Worm (Caenorhabditis elegans) whole organism, midembryonic: ENCODE data around the gene gur-3.
A peak's percentile ranks its signal among the peaks of the same experiment; 100 is the strongest.

Experiments
- T22C8.4 ChIP-seq: fragments of 200-800 bp; sonication (Bioruptor generic); IDR thresholded peaks from 2 replicates; pipeline ENCODE4 v1.3.6; 2022; ENCODE audit warnings: missing genetic modification characterization, missing compliant biosample characterization
- flt-1 ChIP-seq: fragments of 200-800 bp; sonication (Bioruptor generic); IDR thresholded peaks from 2 replicates; pipeline ENCODE4 v1.3.6; 2022; ENCODE audit warnings: missing genetic modification characterization, missing compliant biosample characterization
- klf-2 ChIP-seq: fragments of 200-800 bp; sonication (Bioruptor generic); conservative IDR thresholded peaks from 2 replicates; pipeline ENCODE4 v1.3.6; 2022; ENCODE audit warnings: missing genetic modification reagents, missing genetic modification characterization, missing compliant biosample characterization
- ref-1 ChIP-seq: fragments of 200-800 bp; sonication (Bioruptor generic); conservative IDR thresholded peaks from 2 replicates; pipeline ENCODE4 v1.3.6; 2022; ENCODE audit warnings: missing genetic modification reagents, missing genetic modification characterization, missing compliant biosample characterization
- tab-1 ChIP-seq: fragments of 200-800 bp; sonication (Bioruptor generic); IDR thresholded peaks from 2 replicates; pipeline ENCODE4 v1.3.6; 2022; ENCODE audit warnings: missing genetic modification characterization, missing compliant biosample characterization
- ztf-29 ChIP-seq: fragments of 200-800 bp; sonication (Bioruptor generic); IDR thresholded peaks from 2 replicates; pipeline ENCODE4 v1.3.6; 2022; ENCODE audit warnings: missing genetic modification reagents, missing genetic modification characterization, missing compliant biosample characterization

- TF ChIP-seq klf-2 (GFP tag; lab: Robert Waterston, UW) (no peak), tab-1 (GFP tag; lab: Robert Waterston, UW) (no peak), ref-1 (no peak), T22C8.4 (no peak), flt-1 (GFP tag; lab: Robert Waterston, UW) (0 out of 2 replicates have a peak, but pooled peaks have one; percentile 21), ztf-29 (GFP tag; lab: Robert Waterston, UW) (0 out of 2 replicates have a peak, but pooled peaks have one; percentile 28)
These were observed 13.6 kb upstream of the gur-3 start, which contains the start of gene cdk-11.2 for ce11 chrX:10419743-10420142.
